Fruit fly (Drosophila melanogaster) whole organism, embryonic: ENCODE measurements around the gene tho2.

Source experiments
- ATbp ChIP-seq: fragments of 200-800 bp; sonication (Bioruptor generic); optimal IDR thresholded peaks from 2 replicates; lab custom pipeline; 2017; ENCODE audit warnings: missing biosample characterization, mild to moderate bottlenecking, missing genetic modification characterization, missing genetic modification reagents
- Ada2b ChIP-seq: fragments of 200-800 bp; sonication (Bioruptor generic); IDR thresholded peaks from 2 replicates; pipeline ENCODE4 v1.3.6; 2022; ENCODE audit warnings: missing biosample characterization, missing genetic modification characterization
- Atf6 ChIP-seq: fragments of 200-800 bp; sonication (Bioruptor generic); IDR thresholded peaks from 2 replicates; pipeline ENCODE4 v1.3.6; 2022; ENCODE audit warnings: missing biosample characterization, missing genetic modification characterization
- Bdp1 ChIP-seq: fragments of 200-800 bp; sonication (Bioruptor generic); optimal IDR thresholded peaks from 3 replicates; lab custom pipeline; 2016; ENCODE audit warnings: missing biosample characterization, missing genetic modification characterization
- CG10274 ChIP-seq: fragments of 200-800 bp; sonication (Bioruptor generic); optimal IDR thresholded peaks from 3 replicates; lab custom pipeline; 2017; ENCODE audit warnings: missing biosample characterization, mild to moderate bottlenecking, missing genetic modification characterization
- CG12155 ChIP-seq: fragments of 200-800 bp; sonication (Bioruptor generic); optimal IDR thresholded peaks from 3 replicates; lab custom pipeline; 2016; ENCODE audit warnings: missing biosample characterization, missing genetic modification characterization
- CG14014 ChIP-seq: fragments of 200-800 bp; sonication (Bioruptor generic); IDR thresholded peaks from 2 replicates; pipeline ENCODE4 v1.3.6; 2022; ENCODE audit warnings: missing biosample characterization, missing genetic modification characterization
- CG14667 ChIP-seq: fragments of 200-800 bp; sonication (Bioruptor generic); IDR thresholded peaks from 2 replicates; pipeline ENCODE4 v1.3.6; 2022; ENCODE audit warnings: missing biosample characterization, missing genetic modification characterization
- CG15479 ChIP-seq: fragments of 200-800 bp; sonication (Bioruptor generic); optimal IDR thresholded peaks from 3 replicates; lab custom pipeline; 2019; ENCODE audit warnings: missing biosample characterization, mild to moderate bottlenecking, missing genetic modification characterization, moderate library complexity
- CG17186 ChIP-seq: fragments of 200-800 bp; sonication (Bioruptor generic); optimal IDR thresholded peaks from 3 replicates; lab custom pipeline; 2017; ENCODE audit warnings: missing biosample characterization, missing genetic modification reagents, missing genetic modification characterization
- CG17361 ChIP-seq: fragments of 200-800 bp; sonication (Bioruptor generic); IDR thresholded peaks from 3 replicates; pipeline ENCODE4 v1.3.6; 2022; ENCODE audit warnings: missing biosample characterization, missing genetic modification characterization
- CG1832 ChIP-seq: fragments of 200-800 bp; sonication (Bioruptor generic); optimal IDR thresholded peaks from 2 replicates; lab custom pipeline; 2017; ENCODE audit warnings: missing biosample characterization, mild to moderate bottlenecking, missing genetic modification characterization, inconsistent platforms
- CG32767 ChIP-seq: fragments of 200-800 bp; sonication (Bioruptor generic); IDR thresholded peaks from 2 replicates; pipeline ENCODE4 v1.3.6; 2022; ENCODE audit warnings: missing biosample characterization, missing genetic modification characterization
- CG4854 ChIP-seq: fragments of 200-800 bp; sonication (Bioruptor generic); optimal IDR thresholded peaks from 2 replicates; lab custom pipeline; 2016; ENCODE audit warnings: missing biosample characterization, missing genetic modification characterization, inconsistent platforms
- CG6854 ChIP-seq: fragments of 200-800 bp; sonication (Bioruptor generic); optimal IDR thresholded peaks from 3 replicates; lab custom pipeline; 2017; ENCODE audit warnings: missing biosample characterization, mild to moderate bottlenecking, missing genetic modification characterization
- CG7963 ChIP-seq: fragments of 200-800 bp; sonication (Bioruptor generic); IDR thresholded peaks from 3 replicates; pipeline ENCODE4 v1.3.6; 2022; ENCODE audit warnings: missing biosample characterization, missing genetic modification characterization; ENCODE audit not compliant: partially characterized antibody
- CG8089 ChIP-seq: fragments of 200-800 bp; sonication (Bioruptor generic); optimal IDR thresholded peaks from 3 replicates; lab custom pipeline; 2016; ENCODE audit warnings: missing biosample characterization, missing genetic modification characterization
- CG8359 ChIP-seq: fragments of 200-800 bp; sonication (Bioruptor generic); optimal IDR thresholded peaks from 2 replicates; lab custom pipeline; 2017; ENCODE audit warnings: missing biosample characterization, mild to moderate bottlenecking, missing genetic modification characterization, borderline replicate concordance
- CG9215 ChIP-seq: fragments of 200-800 bp; sonication (Bioruptor generic); IDR thresholded peaks from 2 replicates; pipeline ENCODE4 v1.3.6; 2022; ENCODE audit warnings: missing biosample characterization, missing genetic modification characterization
- CG9876 ChIP-seq: fragments of 200-800 bp; sonication (Bioruptor generic); optimal IDR thresholded peaks from 2 replicates; lab custom pipeline; 2016; ENCODE audit warnings: missing biosample characterization, missing genetic modification characterization
- Dad ChIP-seq: fragments of 200-800 bp; sonication (Bioruptor generic); optimal IDR thresholded peaks from 3 replicates; lab custom pipeline; 2016; ENCODE audit warnings: missing biosample characterization, missing genetic modification characterization
- Fer1 ChIP-seq: fragments of 200-800 bp; sonication (Bioruptor generic); optimal IDR thresholded peaks from 2 replicates; lab custom pipeline; 2017; ENCODE audit warnings: missing biosample characterization, mild to moderate bottlenecking, missing genetic modification characterization
- Lim3 ChIP-seq: fragments of 200-800 bp; sonication (Bioruptor generic); IDR thresholded peaks from 2 replicates; pipeline ENCODE4 v1.3.6; 2022; ENCODE audit warnings: missing biosample characterization, missing genetic modification characterization
- Mrtf ChIP-seq: fragments of 200-800 bp; sonication (Bioruptor generic); IDR thresholded peaks from 3 replicates; pipeline ENCODE4 v1.3.6; 2022; ENCODE audit warnings: missing biosample characterization, missing genetic modification characterization
- Myb ChIP-seq: fragments of 200-800 bp; sonication (Bioruptor generic); optimal IDR thresholded peaks from 2 replicates; lab custom pipeline; 2016; ENCODE audit warnings: missing biosample characterization, missing genetic modification characterization
- NC2α ChIP-seq: fragments of 200-800 bp; sonication (Bioruptor generic); optimal IDR thresholded peaks from 2 replicates; lab custom pipeline; 2016; ENCODE audit warnings: missing biosample characterization, missing genetic modification characterization
- Six4 ChIP-seq: fragments of 200-800 bp; sonication (Bioruptor generic); optimal IDR thresholded peaks from 2 replicates; lab custom pipeline; 2016; ENCODE audit warnings: missing biosample characterization, missing genetic modification characterization
- Tbp ChIP-seq: fragments of >200 bp; optimal IDR thresholded peaks from 2 replicates; lab custom pipeline; 2018; ENCODE audit warnings: missing biosample characterization, missing genetic modification characterization
- ara ChIP-seq: fragments of 200-800 bp; sonication (Bioruptor generic); IDR thresholded peaks from 2 replicates; pipeline ENCODE4 v1.3.6; 2022; ENCODE audit warnings: missing biosample characterization, missing genetic modification characterization
- ci ChIP-seq: fragments of 200-800 bp; sonication (Bioruptor generic); IDR thresholded peaks from 3 replicates; pipeline ENCODE4 v1.3.6; 2022; ENCODE audit warnings: missing biosample characterization, missing genetic modification characterization
- corto ChIP-seq: fragments of 200-800 bp; sonication (Bioruptor generic); optimal IDR thresholded peaks from 2 replicates; lab custom pipeline; 2016; ENCODE audit warnings: missing biosample characterization, mild to moderate bottlenecking, missing genetic modification characterization, moderate library complexity
- crp ChIP-seq, 2 experiments: fragments of 200-800 bp; sonication (Bioruptor generic); optimal IDR thresholded peaks; 2 replicates in 1 of 2; 3 replicates in 1 of 2; lab custom pipeline; 2017; ENCODE audit warnings: missing biosample characterization in 2 of 2, missing genetic modification characterization in 2 of 2, mild to moderate bottlenecking in 1 of 2, moderate library complexity in 1 of 2
- cwo ChIP-seq: fragments of 200-800 bp; sonication (Bioruptor generic); optimal IDR thresholded peaks from 3 replicates; lab custom pipeline; 2017; ENCODE audit warnings: missing biosample characterization, missing genetic modification characterization, mild to moderate bottlenecking, moderate library complexity, missing genetic modification reagents
- disco-r ChIP-seq: fragments of 200-800 bp; sonication (Bioruptor generic); optimal IDR thresholded peaks from 2 replicates; lab custom pipeline; 2016; ENCODE audit warnings: missing biosample characterization, missing genetic modification characterization
- eve ChIP-seq, 2 experiments: fragments of >200 bp; optimal IDR thresholded peaks; 2 replicates each; lab custom pipeline; 2017; ENCODE audit warnings: missing biosample characterization in 2 of 2, missing genetic modification characterization in 2 of 2
- exex ChIP-seq: fragments of 200-800 bp; sonication (Bioruptor generic); optimal IDR thresholded peaks from 4 replicates; lab custom pipeline; 2018; ENCODE audit warnings: missing biosample characterization, mild to moderate bottlenecking, missing genetic modification characterization, moderate library complexity
- inv ChIP-seq: fragments of 200-800 bp; sonication (Bioruptor generic); IDR thresholded peaks from 2 replicates; pipeline ENCODE4 v1.3.6; 2022; ENCODE audit warnings: missing biosample characterization, missing genetic modification characterization; ENCODE audit not compliant: partially characterized antibody
- jumu ChIP-seq: fragments of 200-800 bp; sonication (Bioruptor generic); optimal IDR thresholded peaks from 3 replicates; lab custom pipeline; 2016; ENCODE audit warnings: missing biosample characterization, missing genetic modification characterization
- kni ChIP-seq: fragments of 200-800 bp; sonication (Bioruptor generic); optimal IDR thresholded peaks from 3 replicates; lab custom pipeline; 2017; ENCODE audit warnings: mild to moderate bottlenecking, missing biosample characterization, missing genetic modification reagents, missing genetic modification characterization
- lov ChIP-seq, 2 experiments: fragments of 200-800 bp in 1 of 2; fragments of >200 bp in 1 of 2; sonication (Bioruptor generic) in 1 of 2; IDR thresholded peaks in 1 of 2; optimal IDR thresholded peaks in 1 of 2; 2 replicates in 1 of 2; 3 replicates in 1 of 2; pipeline versions ENCODE4 v1.3.6 to Lab custom; 2017 to 2022; ENCODE audit warnings: missing biosample characterization in 1 of 2, missing genetic modification characterization in 1 of 2
- nerfin-1 ChIP-seq: fragments of 200-800 bp; sonication (Bioruptor generic); optimal IDR thresholded peaks from 3 replicates; lab custom pipeline; 2019; ENCODE audit warnings: missing biosample characterization, mild to moderate bottlenecking, missing genetic modification characterization, moderate library complexity
- odd ChIP-seq: fragments of 200-800 bp; sonication (Bioruptor generic); optimal IDR thresholded peaks from 2 replicates; lab custom pipeline; 2017; ENCODE audit warnings: missing biosample characterization, mild to moderate bottlenecking, missing genetic modification characterization
- pros ChIP-seq: fragments of 200-800 bp; sonication (Bioruptor generic); optimal IDR thresholded peaks from 3 replicates; lab custom pipeline; 2019; ENCODE audit warnings: missing biosample characterization, mild to moderate bottlenecking, missing genetic modification characterization, moderate library complexity
- sens-2 ChIP-seq: fragments of 200-800 bp; sonication (Bioruptor generic); IDR thresholded peaks from 2 replicates; pipeline ENCODE4 v1.3.6; 2022; ENCODE audit warnings: missing biosample characterization, missing genetic modification characterization
- slp2 ChIP-seq: fragments of 200-800 bp; sonication (Bioruptor generic); optimal IDR thresholded peaks from 2 replicates; lab custom pipeline; 2016; ENCODE audit warnings: missing biosample characterization, missing genetic modification characterization
- tll ChIP-seq, 2 experiments: fragments of 200-800 bp in 1 of 2; fragments of >200 bp in 1 of 2; sonication (Bioruptor generic) in 1 of 2; optimal IDR thresholded peaks; 2 replicates each; lab custom pipeline; 2017 to 2019; ENCODE audit warnings: missing biosample characterization in 2 of 2, missing genetic modification characterization in 2 of 2, mild to moderate bottlenecking in 1 of 2, moderate library complexity in 1 of 2
- tx ChIP-seq: fragments of 200-800 bp; sonication (Bioruptor generic); optimal IDR thresholded peaks from 2 replicates; lab custom pipeline; 2016; ENCODE audit warnings: missing biosample characterization, missing genetic modification characterization

tho2 gene

DNA sequence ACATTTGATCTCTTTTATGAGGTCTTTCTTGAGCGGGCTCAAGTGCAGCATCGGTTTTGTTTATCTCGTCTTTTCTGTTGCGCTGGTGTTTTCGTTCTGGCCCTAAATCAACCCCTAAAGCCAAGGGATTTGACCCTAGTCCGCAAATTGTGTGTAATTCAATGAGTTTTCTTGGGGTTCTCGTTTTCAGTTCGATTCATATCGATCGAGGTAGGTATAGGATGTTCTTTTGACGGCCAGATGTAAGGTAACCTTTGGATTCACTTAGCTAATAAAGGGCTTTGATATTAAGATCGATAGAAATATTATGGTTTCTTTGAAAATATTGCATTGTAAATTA, 20.2 kb upstream of the tho2 start:
- TF ChIP-seq tll (GFP tag; optimal IDR thresholded peaks at IDR 0.05; lab: Kevin White, UChicago) (peak in 1 of 2 experiments; percentile 77), pros (GFP tag; lab: Kevin White, UChicago) (peak; percentile 61), Bdp1 (GFP tag; lab: Kevin White, UChicago) (no peak), kni (peak; percentile 47), inv (GFP tag; lab: Robert Waterston, UW) (no peak), CG15479 (GFP tag; lab: Kevin White, UChicago) (peak; percentile 71), CG17186 (GFP tag; lab: Kevin White, UChicago) (no peak)

DNA sequence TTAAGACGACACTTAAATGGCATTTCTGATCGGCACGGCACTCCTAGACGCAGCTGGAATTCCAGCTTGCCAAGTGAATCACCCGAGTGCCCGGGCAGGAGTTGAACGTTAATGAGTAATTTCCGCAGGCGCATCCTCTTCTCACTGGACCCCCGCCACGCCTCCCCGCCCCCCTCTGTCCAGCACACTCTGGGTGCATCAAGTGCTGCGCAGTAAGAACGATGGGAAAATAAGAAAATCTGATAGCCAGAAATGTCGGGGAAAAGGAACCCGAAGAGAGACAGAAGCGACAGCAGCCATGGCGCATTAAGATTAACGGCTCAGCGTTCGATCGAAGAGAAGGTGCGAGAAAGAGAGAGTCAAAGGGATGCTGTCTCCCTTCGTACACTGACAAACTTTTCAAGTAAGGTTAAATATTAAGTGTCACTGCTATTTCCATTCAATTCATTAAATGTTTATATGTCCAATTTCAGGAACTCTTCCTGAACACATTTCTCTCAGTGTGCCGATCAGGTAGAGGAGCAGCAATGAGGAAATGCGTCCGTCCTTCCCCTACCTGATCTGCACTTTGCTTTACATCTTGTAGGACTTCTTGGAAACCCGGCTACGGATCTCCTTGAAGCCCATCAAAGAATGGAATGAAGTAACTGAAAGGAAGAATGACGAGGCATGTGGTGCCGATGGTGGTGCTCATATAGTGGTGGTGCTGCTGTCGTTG, 19.7 kb upstream of the tho2 start:
- TF ChIP-seq cwo (GFP tag; lab: Kevin White, UChicago) (no peak), CG1832 (peak; percentile 60), CG14014 (0 out of 2 replicates have a peak, but pooled peaks have one; percentile 9), Lim3 (GFP tag; lab: Robert Waterston, UW) (no peak), CG8359 (peak; percentile 31), exex (tag; lab: Kevin White, UChicago) (no peak), CG14667 (GFP tag; lab: Robert Waterston, UW) (0 out of 2 replicates have a peak, but pooled peaks have one; percentile 21), ara (GFP tag; lab: Robert Waterston, UW) (peak; percentile 92), corto (GFP tag; lab: Kevin White, UChicago) (peak; percentile 94), Myb (GFP tag; lab: Kevin White, UChicago) (peak; percentile 38), Six4 (GFP tag; lab: Kevin White, UChicago) (peak; percentile 60), sens-2 (GFP tag; lab: Robert Waterston, UW) (peak; percentile 45; the same call in 1 of the 2 replicates), Atf6 (no peak), Ada2b (peak; percentile 44; the same call in 1 of the 2 replicates), CG8089 (peak; percentile 34), Mrtf (GFP tag; lab: Robert Waterston, UW) (no peak), slp2 (GFP tag; lab: Kevin White, UChicago) (peak; percentile 41), CG9215 (GFP tag; lab: Robert Waterston, UW) (no peak), ATbp (GFP tag; lab: Kevin White, UChicago) (peak; percentile 18), CG12155 (GFP tag; lab: Kevin White, UChicago) (peak; percentile 66), odd (GFP tag; lab: Kevin White, UChicago) (peak; percentile 47), jumu (GFP tag; lab: Kevin White, UChicago) (peak; percentile 53), Tbp (GFP tag; lab: Kevin White, UChicago) (no peak), CG6854 (no peak), Fer1 (GFP tag; lab: Kevin White, UChicago) (no peak), nerfin-1 (tag; lab: Kevin White, UChicago) (peak; percentile 57), CG4854 (GFP tag; lab: Kevin White, UChicago) (no peak), disco-r (GFP tag; lab: Kevin White, UChicago) (peak; percentile 13), ci (GFP tag; lab: Robert Waterston, UW) (0 out of 3 replicates have a peak, but pooled peaks have one; percentile 13), CG32767 (GFP tag; lab: Robert Waterston, UW) (no peak), crp (GFP tag; optimal IDR thresholded peaks at IDR 0.05; lab: Kevin White, UChicago) (no peak), tx (GFP tag; lab: Kevin White, UChicago) (peak; percentile 44), NC2α (peak; percentile 72), CG17361 (GFP tag; lab: Robert Waterston, UW) (peak; percentile 80), eve (GFP tag; optimal IDR thresholded peaks at IDR 0.05; lab: Kevin White, UChicago) (peak in 1 of 2 experiments; percentile 76), Dad (no peak), CG9876 (peak; percentile 25), CG7963 (GFP tag; lab: Robert Waterston, UW) (no peak), CG10274 (no peak), lov (optimal IDR thresholded peaks at IDR 0.05; lab: Kevin White, UChicago) (no peak), lov (GFP tag; IDR thresholded peaks at IDR 0.05; lab: Robert Waterston, UW) (peak; percentile 83; the same call in 2 of the 3 replicates)
